Worm (Caenorhabditis elegans) whole organism, L3 larva: ENCODE data around the gene F25G6.8.
"Not testable (repeated sequence)": the region's sequence is repeated elsewhere in the genome, so short reads cannot be mapped to it uniquely, and the experiment has no call there.

Source experiments
- ceh-82 ChIP-seq: fragments of 150-350 bp; optimal IDR thresholded peaks from 2 replicates; lab custom pipeline; 2014; ENCODE audit warnings: missing biosample characterization, missing genetic modification characterization
- nhr-28 ChIP-seq: fragments of 150-350 bp; optimal IDR thresholded peaks from 2 replicates; lab custom pipeline; 2014; ENCODE audit warnings: missing biosample characterization, missing genetic modification characterization
- ztf-4 ChIP-seq: fragments of 150-350 bp; optimal IDR thresholded peaks from 2 replicates; lab custom pipeline; 2014; ENCODE audit warnings: missing biosample characterization, missing genetic modification characterization

DNA sequence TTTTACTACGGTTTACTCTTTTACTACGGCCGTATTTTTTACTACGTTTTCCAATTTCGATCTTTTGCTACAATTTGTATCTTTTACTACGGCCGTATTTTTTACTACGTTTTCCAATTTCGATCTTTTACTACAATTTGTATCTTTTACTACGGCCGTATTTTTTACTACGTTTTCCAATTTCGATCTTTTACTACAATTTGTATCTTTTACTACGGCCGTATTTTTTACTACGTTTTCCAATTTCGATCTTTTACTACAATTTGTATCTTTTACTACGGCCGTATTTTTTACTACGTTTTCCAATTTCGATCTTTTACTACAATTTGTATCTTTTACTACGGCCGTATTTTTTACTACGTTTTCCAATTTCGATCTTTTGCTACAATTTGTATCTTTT is 9.8 kb upstream of the F25G6.8 start, which contains the start of gene F25G6.1:
- TF ChIP-seq ztf-4, ceh-82, nhr-28 (tag; lab: Kevin White, UChicago): not testable (repeated sequence)
